Worm (Caenorhabditis elegans) whole organism, L2 larva: ENCODE measurements around the gene nspg-9.
A peak's percentile ranks its signal among the peaks of the same experiment; 100 is the strongest.

ENCODE experiments used
- F13H6.1 ChIP-seq: sonication (generic microtip); optimal IDR thresholded peaks from 2 replicates; lab custom pipeline; 2016; ENCODE audit warnings: missing genetic modification characterization, missing compliant biosample characterization
- R02D3.7 ChIP-seq: fragments of 150-350 bp; optimal IDR thresholded peaks from 2 replicates; lab custom pipeline; 2014; ENCODE audit warnings: missing biosample characterization, missing genetic modification characterization
- Y55F3AM.14 ChIP-seq: fragments of 200-800 bp; sonication (Bioruptor generic); optimal IDR thresholded peaks from 2 replicates; lab custom pipeline; 2018; ENCODE audit warnings: mild to moderate bottlenecking, missing genetic modification characterization, missing compliant biosample characterization
- ZK546.5 ChIP-seq: sonication (generic microtip); optimal IDR thresholded peaks from 2 replicates; lab custom pipeline; 2017; ENCODE audit warnings: missing biosample characterization, missing genetic modification characterization
- alr-1 ChIP-seq: fragments of 150-350 bp; optimal IDR thresholded peaks from 2 replicates; lab custom pipeline; 2014; ENCODE audit warnings: missing biosample characterization, missing genetic modification characterization
- aly-2 ChIP-seq: fragments of 150-350 bp; optimal IDR thresholded peaks from 2 replicates; lab custom pipeline; 2014; ENCODE audit warnings: missing biosample characterization, missing genetic modification characterization
- ama-1 ChIP-seq: fragments of 150-350 bp; optimal IDR thresholded peaks from 2 replicates; lab custom pipeline; 2018; ENCODE audit warnings: inconsistent platforms
- blmp-1 ChIP-seq: sonication (generic microtip); optimal IDR thresholded peaks from 2 replicates; lab custom pipeline; 2017; ENCODE audit warnings: missing genetic modification characterization, mild to moderate bottlenecking, missing compliant biosample characterization, antibody characterized with exemption, moderate library complexity; ENCODE audit not compliant: insufficient read depth
- crh-2 ChIP-seq: sonication (generic microtip); optimal IDR thresholded peaks from 2 replicates; lab custom pipeline; 2017; ENCODE audit warnings: missing biosample characterization, missing genetic modification characterization
- dmd-4 ChIP-seq: sonication (generic microtip); optimal IDR thresholded peaks from 2 replicates; lab custom pipeline; 2017; ENCODE audit warnings: missing biosample characterization, missing genetic modification characterization
- egl-27 ChIP-seq: sonication (generic microtip); optimal IDR thresholded peaks from 3 replicates; lab custom pipeline; 2017; ENCODE audit warnings: missing biosample characterization, missing genetic modification reagents, missing genetic modification characterization
- elt-1 ChIP-seq: fragments of 150-350 bp; optimal IDR thresholded peaks from 2 replicates; lab custom pipeline; 2014; ENCODE audit warnings: missing biosample characterization, missing genetic modification characterization
- elt-3 ChIP-seq: sonication (generic microtip); optimal IDR thresholded peaks from 2 replicates; lab custom pipeline; 2017; ENCODE audit warnings: missing biosample characterization, missing genetic modification characterization
- fos-1 ChIP-seq: fragments of 150-350 bp; optimal IDR thresholded peaks from 2 replicates; lab custom pipeline; 2014; ENCODE audit warnings: missing biosample characterization, missing genetic modification characterization
- gmeb-1 ChIP-seq: fragments of 150-350 bp; optimal IDR thresholded peaks from 2 replicates; lab custom pipeline; 2014; ENCODE audit warnings: missing biosample characterization, missing genetic modification characterization
- lin-11 ChIP-seq: fragments of 150-350 bp; sonication (generic microtip); optimal IDR thresholded peaks from 2 replicates; lab custom pipeline; 2014; ENCODE audit warnings: missing biosample characterization, missing genetic modification characterization, inconsistent platforms, mixed read lengths
- lin-13 ChIP-seq: fragments of 150-350 bp; optimal IDR thresholded peaks from 2 replicates; lab custom pipeline; 2014; ENCODE audit warnings: missing biosample characterization, missing genetic modification reagents, missing genetic modification characterization
- lin-39 ChIP-seq: fragments of 150-350 bp; optimal IDR thresholded peaks from 2 replicates; lab custom pipeline; 2014; ENCODE audit warnings: missing biosample characterization, missing genetic modification reagents, missing genetic modification characterization
- lsy-2 ChIP-seq, 2 experiments: fragments of 150-350 bp in 1 of 2; sonication (generic microtip) in 1 of 2; optimal IDR thresholded peaks; 2 replicates each; lab custom pipeline; 2014 to 2017; ENCODE audit warnings: missing biosample characterization in 2 of 2, missing genetic modification characterization in 2 of 2
- mab-5 ChIP-seq: fragments of 150-350 bp; optimal IDR thresholded peaks from 2 replicates; lab custom pipeline; 2014; ENCODE audit warnings: missing biosample characterization, missing genetic modification characterization
- mbf-1 ChIP-seq: sonication (generic microtip); optimal IDR thresholded peaks from 2 replicates; lab custom pipeline; 2017; ENCODE audit warnings: missing biosample characterization, missing genetic modification characterization
- mdl-1 ChIP-seq, 2 experiments: fragments of 150-350 bp in 1 of 2; sonication (generic microtip) in 1 of 2; optimal IDR thresholded peaks; 2 replicates each; lab custom pipeline; 2017; ENCODE audit warnings: missing biosample characterization in 2 of 2, missing genetic modification characterization in 2 of 2
- nhr-10 ChIP-seq: sonication (generic microtip); optimal IDR thresholded peaks from 2 replicates; lab custom pipeline; 2017; ENCODE audit warnings: missing biosample characterization, missing genetic modification characterization
- nhr-11 ChIP-seq: fragments of 150-350 bp; optimal IDR thresholded peaks from 2 replicates; lab custom pipeline; 2014; ENCODE audit warnings: missing biosample characterization, missing genetic modification characterization
- nhr-12 ChIP-seq: fragments of 150-350 bp; optimal IDR thresholded peaks from 2 replicates; lab custom pipeline; 2014; ENCODE audit warnings: missing biosample characterization, missing genetic modification characterization
- nhr-129 ChIP-seq: fragments of 150-350 bp; optimal IDR thresholded peaks from 2 replicates; lab custom pipeline; 2014; ENCODE audit warnings: missing biosample characterization, missing genetic modification characterization
- nhr-21 ChIP-seq: fragments of 150-350 bp; optimal IDR thresholded peaks from 2 replicates; lab custom pipeline; 2014; ENCODE audit warnings: missing biosample characterization, missing genetic modification characterization
- nhr-23 ChIP-seq: fragments of 150-350 bp; optimal IDR thresholded peaks from 2 replicates; lab custom pipeline; 2014; ENCODE audit warnings: missing biosample characterization, missing genetic modification reagents, missing genetic modification characterization
- nhr-25 ChIP-seq: fragments of 150-350 bp; sonication (generic microtip); optimal IDR thresholded peaks from 3 replicates; lab custom pipeline; 2014; ENCODE audit warnings: missing biosample characterization, missing genetic modification characterization
- nhr-6 ChIP-seq: fragments of 150-350 bp; optimal IDR thresholded peaks from 2 replicates; lab custom pipeline; 2014; ENCODE audit warnings: missing biosample characterization, missing genetic modification characterization
- nhr-77 ChIP-seq: fragments of 150-350 bp; optimal IDR thresholded peaks from 2 replicates; lab custom pipeline; 2014; ENCODE audit warnings: missing biosample characterization, missing genetic modification characterization
- peb-1 ChIP-seq: fragments of 150-350 bp; optimal IDR thresholded peaks from 2 replicates; lab custom pipeline; 2014; ENCODE audit warnings: missing biosample characterization, missing genetic modification characterization
- sem-4 ChIP-seq: fragments of 150-350 bp; optimal IDR thresholded peaks from 2 replicates; lab custom pipeline; 2014; ENCODE audit warnings: missing biosample characterization, missing genetic modification reagents, missing genetic modification characterization
- skn-1 ChIP-seq: sonication (generic microtip); optimal IDR thresholded peaks from 2 replicates; lab custom pipeline; 2017; ENCODE audit warnings: missing biosample characterization, missing genetic modification characterization
- sma-9 ChIP-seq, 2 experiments: fragments of 150-350 bp in 1 of 2; sonication (generic microtip) in 1 of 2; optimal IDR thresholded peaks; 2 replicates each; lab custom pipeline; 2014 to 2016; ENCODE audit warnings: missing genetic modification characterization in 2 of 2, mild to moderate bottlenecking in 1 of 2, missing biosample characterization in 1 of 2, missing compliant biosample characterization in 1 of 2, missing genetic modification reagents in 1 of 2, moderate library complexity in 1 of 2
- snpc-4 ChIP-seq: fragments of 150-350 bp; optimal IDR thresholded peaks from 2 replicates; lab custom pipeline; 2014; ENCODE audit warnings: missing biosample characterization, missing genetic modification characterization
- unc-55 ChIP-seq: fragments of 150-350 bp; sonication (generic microtip); optimal IDR thresholded peaks from 3 replicates; lab custom pipeline; 2014; ENCODE audit warnings: missing biosample characterization, missing genetic modification reagents, missing genetic modification characterization
- unc-62 ChIP-seq: fragments of 150-350 bp; optimal IDR thresholded peaks from 2 replicates; lab custom pipeline; 2014; ENCODE audit warnings: missing biosample characterization, missing genetic modification reagents, missing genetic modification characterization
- zag-1 ChIP-seq: fragments of 150-350 bp; optimal IDR thresholded peaks from 2 replicates; lab custom pipeline; 2014; ENCODE audit warnings: missing biosample characterization, missing genetic modification characterization
- ztf-11 ChIP-seq: sonication (generic microtip); optimal IDR thresholded peaks from 2 replicates; lab custom pipeline; 2017; ENCODE audit warnings: missing biosample characterization, missing genetic modification characterization
- ztf-4 ChIP-seq: fragments of 150-350 bp; optimal IDR thresholded peaks from 2 replicates; lab custom pipeline; 2014; ENCODE audit warnings: missing biosample characterization, missing genetic modification characterization

nspg-9 gene

DNA sequence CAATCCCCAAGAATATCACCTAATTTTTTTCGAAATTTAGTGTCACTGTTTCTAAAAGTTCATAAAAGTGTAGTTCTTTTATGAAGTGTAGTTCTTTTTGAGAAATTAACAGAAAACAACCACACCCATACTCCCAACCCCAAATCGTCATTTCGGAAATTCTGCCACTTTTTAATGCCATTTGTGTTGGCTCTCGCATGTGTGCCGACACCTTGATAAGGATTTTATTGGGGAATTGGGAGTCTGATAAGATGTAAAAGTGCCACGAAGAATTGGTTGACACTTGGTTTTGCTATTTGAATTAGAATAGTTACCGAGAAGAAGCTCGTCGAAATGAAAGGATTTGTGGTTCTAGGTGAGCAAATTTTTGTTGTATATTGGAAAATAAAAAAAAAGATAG is at the start of gene nspg-9:
TSS of gene nspg-9 (plus strand) at position 234 of the 400 bp plus-strand sequence.
- TF ChIP-seq fos-1 (peak; percentile 88), mdl-1 (tag; optimal IDR thresholded peaks at IDR 0.05; lab: Kevin White, UChicago) (no peak), R02D3.7 (no peak), nhr-12 (tag; lab: Kevin White, UChicago) (no peak), nhr-77 (tag; lab: Kevin White, UChicago) (no peak), ztf-11 (tag; lab: Kevin White, UChicago) (no peak), nhr-21 (tag; lab: Kevin White, UChicago) (no peak), aly-2 (no peak), nhr-25 (tag; lab: Kevin White, UChicago) (no peak), nhr-6 (no peak), nhr-10 (tag; lab: Kevin White, UChicago) (no peak), sma-9 (GFP tag; optimal IDR thresholded peaks at IDR 0.05; lab: Kevin White, UChicago) (no peak), sma-9 (tag; optimal IDR thresholded peaks at IDR 0.05; lab: Kevin White, UChicago) (no peak), ZK546.5 (tag; lab: Kevin White, UChicago) (no peak), gmeb-1 (tag; lab: Kevin White, UChicago) (peak; percentile 16), elt-1 (tag; lab: Kevin White, UChicago) (no peak), crh-2 (peak; percentile 39), Y55F3AM.14 (GFP tag; lab: Kevin White, UChicago) (no peak), mab-5 (tag; lab: Kevin White, UChicago) (no peak), nhr-11 (tag; lab: Kevin White, UChicago) (no peak), unc-55 (GFP tag; lab: Kevin White, UChicago) (no peak), skn-1 (tag; lab: Kevin White, UChicago) (no peak), zag-1 (tag; lab: Kevin White, UChicago) (no peak), lin-13 (GFP tag; lab: Kevin White, UChicago) (no peak), nhr-129 (tag; lab: Kevin White, UChicago) (peak; percentile 27), lin-11 (tag; lab: Kevin White, UChicago) (no peak), ama-1 (no peak), dmd-4 (tag; lab: Kevin White, UChicago) (no peak)

DNA sequence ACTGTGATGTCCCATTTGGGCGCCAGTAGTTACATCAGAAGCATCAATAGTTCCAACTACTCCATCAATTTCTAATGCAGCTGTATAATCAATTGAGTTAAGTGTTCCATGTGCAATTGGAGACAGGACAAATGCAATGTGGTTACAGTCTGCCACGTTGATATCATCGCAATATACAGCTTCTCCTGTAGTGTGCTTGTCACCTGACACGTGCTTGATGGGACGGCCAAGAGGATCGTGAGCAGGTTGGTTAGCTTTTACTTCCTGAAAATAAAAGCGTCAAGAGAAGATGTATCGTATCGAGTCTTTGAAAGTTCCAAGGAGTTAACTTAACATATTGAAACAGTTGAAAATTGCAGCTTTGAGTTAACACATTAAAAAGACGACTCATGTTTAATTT is 48.1 kb upstream of the nspg-9 start:
- TF ChIP-seq mbf-1 (tag; lab: Kevin White, UChicago) (no peak), Y55F3AM.14 (GFP tag; lab: Kevin White, UChicago) (no peak), lin-39 (tag; lab: Kevin White, UChicago) (no peak), ztf-11 (tag; lab: Kevin White, UChicago) (no peak), unc-62 (GFP tag; lab: Kevin White, UChicago) (no peak), nhr-11 (tag; lab: Kevin White, UChicago) (no peak), nhr-77 (tag; lab: Kevin White, UChicago) (no peak), zag-1 (tag; lab: Kevin White, UChicago) (no peak), mab-5 (tag; lab: Kevin White, UChicago) (no peak), peb-1 (tag; lab: Kevin White, UChicago) (no peak), nhr-25 (tag; lab: Kevin White, UChicago) (no peak), snpc-4 (no peak), alr-1 (tag; lab: Kevin White, UChicago) (no peak), mdl-1 (tag; optimal IDR thresholded peaks at IDR 0.05; lab: Kevin White, UChicago) (no peak), unc-55 (GFP tag; lab: Kevin White, UChicago) (no peak), R02D3.7 (no peak), lin-13 (GFP tag; lab: Kevin White, UChicago) (no peak), aly-2 (no peak), ZK546.5 (tag; lab: Kevin White, UChicago) (no peak)
- TF ChIP-seq, all 48 proteins: peak for 0

DNA sequence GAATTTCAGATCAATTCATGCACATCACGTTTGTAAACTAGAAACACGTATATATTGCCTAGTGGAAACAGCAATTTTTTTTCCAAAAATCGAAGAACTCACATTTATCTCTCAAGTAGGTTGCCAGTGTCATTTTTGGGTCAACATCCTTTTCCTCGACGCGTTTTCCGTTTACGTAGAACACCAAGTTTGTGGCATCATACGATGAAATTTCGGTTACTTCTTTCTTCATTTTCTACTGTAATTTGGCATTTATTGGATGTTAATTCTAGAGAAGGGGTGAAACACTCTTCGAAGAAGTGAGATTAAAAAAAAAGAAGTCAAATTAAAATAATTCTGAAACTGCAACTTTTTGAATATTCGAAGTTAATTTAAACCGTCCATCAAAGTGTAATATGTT is 44.0 kb upstream of the nspg-9 start, which contains the start of gene xdh-1:
TSS of gene xdh-1 (minus strand) at position 240 of the 400 bp plus-strand sequence.
- TF ChIP-seq nhr-129 (tag; lab: Kevin White, UChicago) (peak; percentile 53), peb-1 (tag; lab: Kevin White, UChicago) (no peak)

DNA sequence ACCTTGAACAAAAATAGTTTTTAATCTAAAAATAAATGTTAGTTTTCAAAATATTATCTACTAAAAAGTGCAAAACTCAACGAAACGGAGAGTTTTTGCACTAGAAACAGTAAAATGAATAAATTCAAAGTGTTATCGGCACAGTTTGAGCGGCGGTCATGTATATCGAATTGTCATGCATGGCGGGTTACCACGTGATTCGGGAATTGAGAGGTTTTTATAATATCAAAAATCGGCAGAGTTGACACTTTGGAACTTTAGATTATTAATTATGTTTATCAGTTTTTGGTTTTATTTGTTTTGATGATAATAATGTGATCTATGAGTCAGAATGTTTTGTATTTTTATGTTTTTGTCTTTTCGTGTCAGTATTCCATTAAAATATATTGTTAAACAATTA is 43.3 kb upstream of the nspg-9 start:
- TF ChIP-seq elt-3 (tag; lab: Kevin White, UChicago) (no peak), peb-1 (tag; lab: Kevin White, UChicago) (no peak), nhr-23 (no peak), blmp-1 (tag; lab: Kevin White, UChicago) (no peak), nhr-6 (no peak), lsy-2 (tag; optimal IDR thresholded peaks at IDR 0.05; lab: Kevin White, UChicago) (no peak), Y55F3AM.14 (GFP tag; lab: Kevin White, UChicago) (no peak), R02D3.7 (no peak), crh-2 (peak; percentile 3), nhr-77 (tag; lab: Kevin White, UChicago) (no peak), skn-1 (tag; lab: Kevin White, UChicago) (peak; percentile 82), lin-39 (tag; lab: Kevin White, UChicago) (no peak), gmeb-1 (tag; lab: Kevin White, UChicago) (peak; percentile 29), mdl-1 (tag; optimal IDR thresholded peaks at IDR 0.05; lab: Kevin White, UChicago) (peak in 1 of 2 experiments; percentile 32), nhr-12 (tag; lab: Kevin White, UChicago) (no peak), mab-5 (tag; lab: Kevin White, UChicago) (no peak), sem-4 (tag; lab: Kevin White, UChicago) (no peak), alr-1 (tag; lab: Kevin White, UChicago) (no peak), nhr-11 (tag; lab: Kevin White, UChicago) (no peak), F13H6.1 (tag; lab: Kevin White, UChicago) (no peak), egl-27 (tag; lab: Kevin White, UChicago) (no peak), fos-1 (peak; percentile 63), nhr-21 (tag; lab: Kevin White, UChicago) (no peak), ama-1 (no peak), sma-9 (GFP tag; optimal IDR thresholded peaks at IDR 0.05; lab: Kevin White, UChicago) (peak; percentile 42), sma-9 (tag; optimal IDR thresholded peaks at IDR 0.05; lab: Kevin White, UChicago) (no peak), nhr-10 (tag; lab: Kevin White, UChicago) (no peak), ztf-4 (tag; lab: Kevin White, UChicago) (no peak), elt-1 (tag; lab: Kevin White, UChicago) (no peak)
